Fruit fly (Drosophila melanogaster) Kc167 (cell line): ENCODE data around the gene Slob.

Experiments used
- h ChIP-seq: fragments of >200 bp; optimal IDR thresholded peaks from 3 replicates; lab custom pipeline; 2018; ENCODE audit warnings: missing external identifiers
- insv ChIP-seq: fragments of >200 bp; optimal IDR thresholded peaks from 3 replicates; lab custom pipeline; 2018; ENCODE audit warnings: missing external identifiers
- psq ChIP-seq: fragments of >200 bp; optimal IDR thresholded peaks from 2 replicates; lab custom pipeline; 2017; ENCODE audit warnings: missing external identifiers

- TF ChIP-seq insv (lab: Kevin White, UChicago) = no peak
- no peak for TF ChIP-seq psq (lab: Kevin White, UChicago)
- TF ChIP-seq h (lab: Kevin White, UChicago) = no peak
Measured at dm6 chr2L:7630673-7631072, 44.2 kb downstream of the Slob start.
